Fruit fly (Drosophila melanogaster) Kc167 (cell line): ENCODE data around the gene CG43993.

Source experiments
- Myc ChIP-seq: fragments of >200 bp; optimal IDR thresholded peaks from 2 replicates; lab custom pipeline; 2017; ENCODE audit warnings: missing external identifiers
- insv ChIP-seq: fragments of >200 bp; optimal IDR thresholded peaks from 3 replicates; lab custom pipeline; 2018; ENCODE audit warnings: missing external identifiers
- psq ChIP-seq: fragments of >200 bp; optimal IDR thresholded peaks from 2 replicates; lab custom pipeline; 2017; ENCODE audit warnings: missing external identifiers
- ttk ChIP-seq: sonication (Bioruptor generic); optimal IDR thresholded peaks from 2 replicates; lab custom pipeline; 2017; ENCODE audit warnings: missing external identifiers

- TF ChIP-seq insv (lab: Kevin White, UChicago) (no peak), Myc (lab: Kevin White, UChicago) (no peak), psq (lab: Kevin White, UChicago) (no peak), ttk (lab: Kevin White, UChicago) (no peak)
These were observed 45.0 kb downstream of the CG43993 start for dm6 chr3L:12077348-12077747.
